Worm (Caenorhabditis elegans): ENCODE results near the gene gck-3.

The gck-3 gene

ce11 chrV:17943877-17944472 is 22.7 kb downstream of the gck-3 start:
- TF ChIP-seq sdc-2 (tag; optimal IDR thresholded peaks at IDR 0.05) (no peak), K02D7.2 (tag; optimal IDR thresholded peaks at IDR 0.05) (no peak), ceh-30 (tag; optimal IDR thresholded peaks at IDR 0.05) (no peak), unc-3 (GFP tag; conservative IDR thresholded peaks at IDR 0.05) (no peak), unc-3 (tag; optimal IDR thresholded peaks at IDR 0.05) (no peak), che-1 (tag; optimal IDR thresholded peaks at IDR 0.05) (no peak), F13H6.1 (tag; optimal IDR thresholded peaks at IDR 0.05) (no peak), pat-9 (tag; optimal IDR thresholded peaks at IDR 0.05) (no peak), ceh-45 (GFP tag; IDR thresholded peaks at IDR 0.05) (no peak), tbx-2 (tag; optimal IDR thresholded peaks at IDR 0.05) (no peak), zip-5 (tag; optimal IDR thresholded peaks at IDR 0.05) (no peak), nhr-11 (tag; optimal IDR thresholded peaks at IDR 0.05) (no peak), unc-42 (tag; optimal IDR thresholded peaks at IDR 0.05) (no peak), pag-3 (tag; optimal IDR thresholded peaks at IDR 0.05; ENCODE audit: borderline replicate concordance) (no peak), ceh-19 (GFP tag; optimal IDR thresholded peaks at IDR 0.05) (no peak), C08G9.2 (tag; optimal IDR thresholded peaks at IDR 0.05) (no peak)

ce11 chrV:17938978-17939377 is 27.7 kb downstream of the gck-3 start:
- no peak for TF ChIP-seq ama-1 (optimal IDR thresholded peaks at IDR 0.05)
- no peak for TF ChIP-seq ztf-16 (tag; optimal IDR thresholded peaks at IDR 0.05)

ce11 chrV:17935857-17936256 is 30.8 kb downstream of the gck-3 start:
- TF ChIP-seq ceh-19 (GFP tag; optimal IDR thresholded peaks at IDR 0.05) (no peak), che-1 (tag; optimal IDR thresholded peaks at IDR 0.05) (no peak), tbx-7 (tag; optimal IDR thresholded peaks at IDR 0.05) (no peak), ceh-48 (tag; optimal IDR thresholded peaks at IDR 0.05) (no peak), dve-1 (tag; optimal IDR thresholded peaks at IDR 0.05) (no peak), unc-86 (tag; optimal IDR thresholded peaks at IDR 0.05) (no peak), pha-2 (tag; optimal IDR thresholded peaks at IDR 0.05) (no peak), C38D4.7 (GFP tag; optimal IDR thresholded peaks at IDR 0.05) (no peak), eyg-1 (tag; optimal IDR thresholded peaks at IDR 0.05) (no peak), ref-2 (tag; optimal IDR thresholded peaks at IDR 0.05) (no peak), ceh-2 (tag; optimal IDR thresholded peaks at IDR 0.05) (no peak), dmd-4 (tag; optimal IDR thresholded peaks at IDR 0.05; ENCODE audit: borderline replicate concordance) (no peak), nhr-11 (tag; optimal IDR thresholded peaks at IDR 0.05) (no peak), ceh-24 (tag; optimal IDR thresholded peaks at IDR 0.05) (no peak), unc-42 (tag; optimal IDR thresholded peaks at IDR 0.05) (no peak), ceh-18 (tag; optimal IDR thresholded peaks at IDR 0.05) (no peak), ceh-45 (GFP tag; IDR thresholded peaks at IDR 0.05) (no peak), K02D7.2 (tag; optimal IDR thresholded peaks at IDR 0.05) (no peak), zip-5 (tag; optimal IDR thresholded peaks at IDR 0.05) (no peak)

DNA sequence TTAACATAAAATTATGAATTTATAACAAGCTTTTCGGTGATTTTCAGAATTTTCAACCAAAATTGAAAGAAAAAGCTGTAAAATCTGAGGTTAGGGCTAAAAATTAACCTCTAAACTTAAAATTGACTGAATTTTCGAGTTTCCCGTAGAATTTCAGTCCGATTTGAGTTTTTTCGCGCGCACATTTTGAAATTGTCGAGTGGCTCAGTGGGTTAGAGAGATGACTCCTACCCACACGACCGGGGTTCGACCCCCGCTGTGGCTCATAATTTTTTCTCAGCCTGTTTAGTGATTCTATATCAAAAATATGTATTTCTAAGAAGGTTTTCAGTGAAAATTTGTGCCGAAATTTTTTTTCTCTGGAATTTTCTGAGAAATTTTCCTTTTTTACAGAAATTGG is 34.9 kb downstream of the gck-3 start:
- TF ChIP-seq hlh-13 (GFP tag; optimal IDR thresholded peaks at IDR 0.05): no peak
- TF ChIP-seq ceh-19 (GFP tag; optimal IDR thresholded peaks at IDR 0.05): no peak
- no peak for TF ChIP-seq unc-55 (GFP tag; optimal IDR thresholded peaks at IDR 0.05)
- TF ChIP-seq eyg-1 (tag; optimal IDR thresholded peaks at IDR 0.05): no peak
- TF ChIP-seq C08G9.2 (tag; optimal IDR thresholded peaks at IDR 0.05): no peak
- no peak for TF ChIP-seq hlh-30 (tag; optimal IDR thresholded peaks at IDR 0.05; ENCODE audit: insufficient read depth)
- no peak for TF ChIP-seq hlh-6 (tag; optimal IDR thresholded peaks at IDR 0.05)
- no peak for TF ChIP-seq T23F11.4 (GFP tag; optimal IDR thresholded peaks at IDR 0.05)
- TF ChIP-seq ceh-48 (tag; optimal IDR thresholded peaks at IDR 0.05): no peak
- no peak for TF ChIP-seq ceh-6 (GFP tag; optimal IDR thresholded peaks at IDR 0.05)
- no peak for TF ChIP-seq ref-2 (tag; optimal IDR thresholded peaks at IDR 0.05)
- no peak for TF ChIP-seq ama-1 (optimal IDR thresholded peaks at IDR 0.05)
- no peak for TF ChIP-seq che-1 (tag; optimal IDR thresholded peaks at IDR 0.05)
- TF ChIP-seq Y22D7AL.16 (tag; optimal IDR thresholded peaks at IDR 0.05): no peak
- TF ChIP-seq pros-1 (tag; optimal IDR thresholded peaks at IDR 0.05): no peak
- TF ChIP-seq ceh-30 (tag; optimal IDR thresholded peaks at IDR 0.05): no peak
- no peak for TF ChIP-seq sox-4 (tag; optimal IDR thresholded peaks at IDR 0.05)
- TF ChIP-seq nhr-232 (tag; optimal IDR thresholded peaks at IDR 0.05): no peak
- TF ChIP-seq ceh-18 (tag; optimal IDR thresholded peaks at IDR 0.05): no peak
- no peak for TF ChIP-seq C38D4.7 (GFP tag; optimal IDR thresholded peaks at IDR 0.05)

Measured in whole organism, late embryonic.